Fruit fly (Drosophila melanogaster) S2 (cell line): ENCODE measurements around the gene CG32266.

Experiments
- CG8478 ChIP-seq: fragments of >200 bp; optimal IDR thresholded peaks from 2 replicates; lab custom pipeline; 2018
- CTCF ChIP-seq, 2 experiments: fragments of >200 bp; optimal IDR thresholded peaks; 2 replicates each; lab custom pipeline; 2018

DNA sequence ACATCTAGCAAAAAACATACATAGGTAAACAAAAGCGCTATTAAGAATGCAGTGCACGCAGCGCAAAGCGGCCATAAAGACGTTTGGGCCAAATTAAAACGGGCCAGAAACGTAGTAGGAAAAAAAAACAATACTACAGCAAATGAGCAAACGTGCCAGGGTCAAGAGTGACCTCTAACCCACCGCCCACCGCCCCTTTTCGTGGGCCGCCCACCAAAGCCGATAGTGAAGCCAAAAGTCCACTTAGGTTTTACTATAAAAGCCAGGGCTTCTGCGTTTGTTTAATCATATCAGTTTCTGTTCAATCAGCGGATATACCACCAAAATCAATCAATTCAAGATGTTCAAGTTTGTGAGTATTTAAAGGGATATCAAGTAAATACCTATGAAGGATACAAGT is at the start of gene CG32266:
- TF ChIP-seq CTCF (optimal IDR thresholded peaks at IDR 0.05; lab: Kevin White, UChicago) (no peak), CG8478 (lab: Kevin White, UChicago) (no peak)
